Worm (Caenorhabditis elegans) whole organism, early embryonic: ENCODE data around the gene C47A10.12.

ENCODE experiments used
- B0310.2 ChIP-seq: sonication (generic microtip); optimal IDR thresholded peaks from 2 replicates; lab custom pipeline; 2016; ENCODE audit warnings: mild to moderate bottlenecking, missing genetic modification characterization, missing compliant biosample characterization
- F13C5.2 ChIP-seq: sonication (generic microtip); optimal IDR thresholded peaks from 2 replicates; lab custom pipeline; 2017; ENCODE audit warnings: mild to moderate bottlenecking, missing genetic modification characterization, inconsistent platforms, missing compliant biosample characterization
- aly-1 ChIP-seq: sonication (generic microtip); optimal IDR thresholded peaks from 2 replicates; lab custom pipeline; 2016; ENCODE audit warnings: missing genetic modification characterization, missing compliant biosample characterization
- ama-1 ChIP-seq: fragments of 150-350 bp; optimal IDR thresholded peaks from 2 replicates; lab custom pipeline; 2014
- ceh-13 ChIP-seq: fragments of 200-800 bp; sonication (Bioruptor generic); optimal IDR thresholded peaks from 2 replicates; lab custom pipeline; 2018; ENCODE audit warnings: mild to moderate bottlenecking, missing genetic modification characterization, missing compliant biosample characterization
- ceh-36 ChIP-seq: sonication (generic microtip); optimal IDR thresholded peaks from 2 replicates; lab custom pipeline; 2016; ENCODE audit warnings: missing genetic modification characterization, inconsistent platforms, missing compliant biosample characterization
- ets-7 ChIP-seq: sonication (generic microtip); optimal IDR thresholded peaks from 2 replicates; lab custom pipeline; 2016; ENCODE audit warnings: missing genotype, missing genetic modification characterization, missing compliant biosample characterization
- flt-1 ChIP-seq: fragments of 200-800 bp; sonication (Bioruptor generic); IDR thresholded peaks from 2 replicates; pipeline ENCODE4 v1.3.6; 2022; ENCODE audit warnings: missing genetic modification characterization, missing compliant biosample characterization
- hmbx-1 ChIP-seq: sonication (generic microtip); optimal IDR thresholded peaks from 2 replicates; lab custom pipeline; 2016; ENCODE audit warnings: mild to moderate bottlenecking, missing genetic modification characterization, missing compliant biosample characterization
- hmg-4 ChIP-seq: fragments of 200-800 bp; sonication (Bioruptor generic); optimal IDR thresholded peaks from 2 replicates; lab custom pipeline; 2018; ENCODE audit warnings: mild to moderate bottlenecking, missing genetic modification characterization, missing compliant biosample characterization
- hnd-1 ChIP-seq: sonication (generic microtip); optimal IDR thresholded peaks from 2 replicates; lab custom pipeline; 2016; ENCODE audit warnings: missing genetic modification characterization, missing compliant biosample characterization
- pes-1 ChIP-seq: fragments of 200-800 bp; sonication (Bioruptor generic); IDR thresholded peaks from 2 replicates; pipeline ENCODE4 v1.3.6; 2022; ENCODE audit warnings: missing genetic modification reagents, missing genetic modification characterization, missing compliant biosample characterization
- scrt-1 ChIP-seq: fragments of 200-800 bp; sonication (Bioruptor generic); IDR thresholded peaks from 2 replicates; pipeline ENCODE4 v1.3.6; 2022; ENCODE audit warnings: missing genetic modification characterization, missing compliant biosample characterization
- sea-1 ChIP-seq: fragments of 200-800 bp; sonication (Bioruptor generic); conservative IDR thresholded peaks from 2 replicates; pipeline ENCODE4 v1.3.6; 2022; ENCODE audit warnings: missing genetic modification characterization, missing compliant biosample characterization
- tbx-11 ChIP-seq: fragments of 200-800 bp; sonication (Bioruptor generic); IDR thresholded peaks from 2 replicates; pipeline ENCODE4 v1.3.6; 2022; ENCODE audit warnings: missing genetic modification characterization, missing compliant biosample characterization
- tbx-37 ChIP-seq: fragments of 200-800 bp; sonication (Bioruptor generic); conservative IDR thresholded peaks from 2 replicates; pipeline ENCODE4 v1.3.6; 2022; ENCODE audit warnings: missing genetic modification reagents, missing genetic modification characterization, missing compliant biosample characterization
- tra-4 ChIP-seq: sonication (generic microtip); optimal IDR thresholded peaks from 2 replicates; lab custom pipeline; 2017; ENCODE audit warnings: missing genetic modification characterization, missing compliant biosample characterization

The C47A10.12 gene

DNA sequence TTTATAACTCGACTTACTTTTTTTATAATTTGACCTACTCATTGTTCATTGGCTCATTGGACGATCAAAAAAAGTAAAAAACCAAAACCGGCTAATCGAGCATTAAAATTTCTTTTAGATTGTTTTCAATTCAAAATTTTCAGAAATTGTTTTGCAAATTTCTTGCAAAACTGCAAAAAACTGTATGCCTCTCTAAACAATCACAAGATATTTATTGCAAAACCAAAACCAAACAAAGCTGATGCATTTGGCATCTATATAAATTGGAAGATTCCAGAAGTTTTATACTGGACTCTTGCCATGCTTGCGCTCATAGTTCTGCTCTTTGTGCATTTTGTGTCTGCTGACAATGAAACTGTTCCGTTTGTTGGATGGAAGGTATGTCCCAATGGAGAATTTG is at the start of gene C47A10.12:
Gene C47A10.12, plus strand, starts transcription at position 301 of the 400 bp plus-strand sequence.
- TF ChIP-seq flt-1 (GFP tag; lab: Robert Waterston, UW) = no peak
- no peak for TF ChIP-seq hnd-1 (tag; lab: Kevin White, UChicago)
- TF ChIP-seq ceh-36 (tag; lab: Kevin White, UChicago) = no peak
- TF ChIP-seq hmbx-1 (tag; lab: Kevin White, UChicago) = no peak
- TF ChIP-seq ets-7 (tag; lab: Kevin White, UChicago) = no peak
- TF ChIP-seq scrt-1 (GFP tag; lab: Robert Waterston, UW) = no peak

- TF ChIP-seq ceh-36 (tag; lab: Kevin White, UChicago) = peak; percentile 69
- TF ChIP-seq tbx-37 (GFP tag; lab: Robert Waterston, UW) = no peak
Observed at ce11 chrV:17728336-17728735, 49.4 kb upstream of the C47A10.12 start.

ce11 chrV:17728757-17729156 is 49.0 kb upstream of the C47A10.12 start:
- TF ChIP-seq ceh-36 (tag; lab: Kevin White, UChicago) (no peak), ama-1 (lab: Kevin White, UChicago) (no peak), aly-1 (tag; lab: Kevin White, UChicago) (no peak), tbx-11 (GFP tag; lab: Robert Waterston, UW) (no peak), tra-4 (tag; lab: Kevin White, UChicago) (no peak), flt-1 (GFP tag; lab: Robert Waterston, UW) (no peak), sea-1 (no peak), hnd-1 (tag; lab: Kevin White, UChicago) (no peak), B0310.2 (tag; lab: Kevin White, UChicago) (no peak), tbx-37 (GFP tag; lab: Robert Waterston, UW) (no peak), hmbx-1 (tag; lab: Kevin White, UChicago) (no peak), hmg-4 (GFP tag; lab: Kevin White, UChicago) (no peak), ets-7 (tag; lab: Kevin White, UChicago) (no peak), ceh-13 (GFP tag; lab: Kevin White, UChicago) (no peak), F13C5.2 (tag; lab: Kevin White, UChicago) (no peak), pes-1 (GFP tag; lab: Robert Waterston, UW) (no peak)

DNA sequence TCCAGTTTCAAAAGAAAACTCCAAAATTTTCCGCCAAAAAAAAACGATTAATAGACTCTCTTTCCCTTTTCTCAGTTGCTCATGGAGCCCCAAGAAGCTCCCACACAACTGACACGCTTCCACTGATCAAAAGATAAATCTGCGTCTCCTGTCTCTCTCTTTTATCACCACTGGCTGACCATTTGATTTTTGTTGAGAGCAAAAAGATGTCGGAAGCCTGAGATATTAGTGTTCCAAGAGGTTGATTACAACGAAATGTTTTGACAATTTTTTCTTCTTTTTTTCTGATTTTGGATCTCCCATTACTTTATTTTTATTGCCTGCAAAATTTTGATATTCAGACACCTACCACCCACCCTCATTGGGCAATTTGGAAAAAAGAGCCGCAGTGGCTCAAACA is 45.2 kb upstream of the C47A10.12 start, which contains the start of gene twk-42:
Gene twk-42, minus strand, starts transcription at position 101 of the 400 bp plus-strand sequence.
- no peak for TF ChIP-seq scrt-1 (GFP tag; lab: Robert Waterston, UW)
- no peak for TF ChIP-seq sea-1
- TF ChIP-seq aly-1 (tag; lab: Kevin White, UChicago) = no peak
- TF ChIP-seq hmbx-1 (tag; lab: Kevin White, UChicago) = no peak
- TF ChIP-seq B0310.2 (tag; lab: Kevin White, UChicago) = no peak
- TF ChIP-seq F13C5.2 (tag; lab: Kevin White, UChicago) = no peak
- TF ChIP-seq hnd-1 (tag; lab: Kevin White, UChicago) = no peak

ce11 chrV:17739801-17740200 is 37.9 kb upstream of the C47A10.12 start, which contains the start of gene cutl-4:
Gene cutl-4 (minus strand): TSS chrV:17739901.
- no peak for TF ChIP-seq ceh-36 (tag; lab: Kevin White, UChicago)
- TF ChIP-seq tra-4 (tag; lab: Kevin White, UChicago) = no peak
- no peak for TF ChIP-seq ceh-13 (GFP tag; lab: Kevin White, UChicago)
- TF ChIP-seq ama-1 (lab: Kevin White, UChicago) = no peak
- no peak for TF ChIP-seq scrt-1 (GFP tag; lab: Robert Waterston, UW)
- no peak for TF ChIP-seq tbx-11 (GFP tag; lab: Robert Waterston, UW)
- no peak for TF ChIP-seq hmbx-1 (tag; lab: Kevin White, UChicago)
- no peak for TF ChIP-seq aly-1 (tag; lab: Kevin White, UChicago)
- no peak for TF ChIP-seq hmg-4 (GFP tag; lab: Kevin White, UChicago)
- no peak for TF ChIP-seq hnd-1 (tag; lab: Kevin White, UChicago)
- no peak for TF ChIP-seq ets-7 (tag; lab: Kevin White, UChicago)
- no peak for TF ChIP-seq B0310.2 (tag; lab: Kevin White, UChicago)
- TF ChIP-seq flt-1 (GFP tag; lab: Robert Waterston, UW) = no peak

DNA sequence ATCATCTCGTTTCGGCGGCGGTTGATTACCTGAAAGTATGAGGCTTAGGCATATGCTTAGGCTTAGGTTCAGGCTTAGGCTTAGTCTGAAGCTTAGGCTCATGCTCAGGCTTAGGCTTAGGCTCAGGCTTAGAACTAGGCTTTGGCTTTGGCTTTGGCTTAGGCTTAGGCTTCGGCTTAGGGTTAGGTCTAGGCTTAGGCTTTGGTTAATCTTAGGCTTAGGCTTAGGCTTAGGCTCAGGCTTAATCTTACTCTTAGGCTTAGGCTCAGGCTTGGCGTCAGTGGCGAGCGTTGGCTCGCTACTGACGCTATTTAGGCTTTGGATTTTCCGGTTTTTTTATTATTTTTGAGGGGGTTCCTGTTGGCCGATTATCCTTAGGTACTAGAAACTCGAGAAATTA is 33.9 kb upstream of the C47A10.12 start:
- TF ChIP-seq tra-4 (tag; lab: Kevin White, UChicago) (no peak), ceh-36 (tag; lab: Kevin White, UChicago) (peak; percentile 71), hmbx-1 (tag; lab: Kevin White, UChicago) (no peak)

DNA sequence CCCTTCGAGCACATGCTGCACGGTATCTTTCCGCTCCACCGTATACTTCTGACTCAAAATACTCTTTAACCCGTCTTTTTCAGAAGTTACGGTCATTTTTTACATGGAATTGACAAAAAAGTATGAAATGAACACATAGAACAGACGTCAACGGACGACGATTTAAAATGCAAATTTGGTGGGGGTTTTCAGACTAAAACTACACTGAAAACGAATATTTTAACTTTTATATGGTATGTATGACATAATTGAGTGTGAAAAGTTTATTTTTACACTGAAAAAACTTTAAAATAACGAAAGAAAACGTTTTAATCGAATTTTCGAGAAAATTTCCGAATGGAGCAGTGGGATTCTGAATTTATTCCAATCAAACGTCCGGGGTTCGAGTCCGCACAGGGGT is 30.8 kb upstream of the C47A10.12 start, which contains the start of gene twk-36:
Gene twk-36, minus strand, starts transcription at position 101 of the 400 bp plus-strand sequence.
- TF ChIP-seq hmg-4 (GFP tag; lab: Kevin White, UChicago) (no peak), hnd-1 (tag; lab: Kevin White, UChicago) (no peak), ceh-13 (GFP tag; lab: Kevin White, UChicago) (no peak), B0310.2 (tag; lab: Kevin White, UChicago) (no peak), aly-1 (tag; lab: Kevin White, UChicago) (no peak), ama-1 (lab: Kevin White, UChicago) (no peak)

DNA sequence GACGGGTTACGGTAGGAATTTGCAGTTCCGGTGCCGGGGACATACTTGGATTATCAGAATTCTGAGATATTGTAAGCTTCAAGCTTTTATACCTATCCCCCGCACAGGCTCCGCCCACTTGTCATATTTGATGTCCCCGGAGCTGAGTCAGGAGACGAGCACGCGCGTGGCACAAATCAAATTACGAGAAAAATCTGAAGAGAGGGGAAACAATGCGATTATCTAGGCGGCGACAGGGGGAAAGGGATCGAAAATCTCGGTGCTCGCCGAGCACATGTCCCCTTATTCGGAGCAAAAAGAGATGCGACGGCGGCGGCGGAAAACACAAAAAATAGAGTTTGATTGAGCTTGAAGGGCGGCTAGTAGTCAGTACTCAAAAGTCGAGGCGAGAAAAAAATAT is 28.5 kb upstream of the C47A10.12 start, which contains the start of gene R12G8.1:
Gene R12G8.1, minus strand, starts transcription at position 63 of the 400 bp plus-strand sequence.
- no peak for TF ChIP-seq tbx-11 (GFP tag; lab: Robert Waterston, UW)
- TF ChIP-seq hmg-4 (GFP tag; lab: Kevin White, UChicago) = no peak
- TF ChIP-seq ets-7 (tag; lab: Kevin White, UChicago) = no peak
- no peak for TF ChIP-seq ama-1 (lab: Kevin White, UChicago)
- TF ChIP-seq ceh-13 (GFP tag; lab: Kevin White, UChicago) = no peak
